Fruit fly (Drosophila melanogaster): ENCODE measurements around the gene CG45207.

Gene CG45207

DNA sequence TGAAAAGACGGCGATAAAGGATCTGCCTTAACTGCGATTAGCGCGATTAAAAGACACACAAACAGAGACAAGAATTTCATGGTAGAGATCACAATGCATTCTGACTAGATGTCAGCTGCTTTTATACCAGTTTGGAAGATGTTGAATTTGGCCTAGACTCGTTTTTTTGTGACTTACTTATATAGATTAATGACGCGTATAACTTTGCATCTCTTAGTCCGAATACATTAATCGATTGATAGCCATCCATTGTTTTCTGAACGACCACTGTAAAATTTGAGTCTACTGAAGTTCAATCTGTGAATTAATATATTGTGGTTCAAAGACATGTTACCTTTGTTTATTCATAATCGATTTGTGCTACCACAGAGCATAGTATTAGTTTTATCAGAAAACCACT is at the start of gene CG45207:
Gene CG45207 (minus strand): TSS at position 101 of the 400 bp plus-strand sequence.
- TF ChIP-seq usp (GFP tag; optimal IDR thresholded peaks at IDR 0.05) (no peak), EcR (GFP tag; optimal IDR thresholded peaks at IDR 0.05) (no peak), pan (optimal IDR thresholded peaks at IDR 0.05) (no peak), Dll (optimal IDR thresholded peaks at IDR 0.05) (no peak), psq (optimal IDR thresholded peaks at IDR 0.05) (no peak), CG8478 (optimal IDR thresholded peaks at IDR 0.05) (no peak)

DNA sequence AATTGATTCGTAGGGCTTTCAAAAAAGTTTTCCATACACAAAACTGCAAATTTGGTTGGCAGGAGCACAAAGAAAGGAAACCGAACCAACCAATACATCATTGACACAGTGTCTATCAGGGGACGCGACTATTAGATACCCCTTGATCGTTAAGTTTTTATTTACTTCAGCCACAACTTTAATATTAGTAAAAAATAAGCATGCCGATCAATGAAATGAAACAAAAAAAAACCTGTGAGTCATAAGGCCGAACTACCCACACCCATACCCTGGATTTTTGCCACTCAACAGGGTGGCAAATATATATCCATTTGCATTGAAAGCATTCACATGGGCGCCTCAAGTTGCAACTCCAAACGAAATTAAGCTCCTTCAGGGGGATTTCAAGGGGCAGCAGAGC is 41.1 kb upstream of the CG45207 start:
- TF ChIP-seq pan (optimal IDR thresholded peaks at IDR 0.05), result peak; percentile 13
- no peak for TF ChIP-seq EcR (GFP tag; optimal IDR thresholded peaks at IDR 0.05)

DNA sequence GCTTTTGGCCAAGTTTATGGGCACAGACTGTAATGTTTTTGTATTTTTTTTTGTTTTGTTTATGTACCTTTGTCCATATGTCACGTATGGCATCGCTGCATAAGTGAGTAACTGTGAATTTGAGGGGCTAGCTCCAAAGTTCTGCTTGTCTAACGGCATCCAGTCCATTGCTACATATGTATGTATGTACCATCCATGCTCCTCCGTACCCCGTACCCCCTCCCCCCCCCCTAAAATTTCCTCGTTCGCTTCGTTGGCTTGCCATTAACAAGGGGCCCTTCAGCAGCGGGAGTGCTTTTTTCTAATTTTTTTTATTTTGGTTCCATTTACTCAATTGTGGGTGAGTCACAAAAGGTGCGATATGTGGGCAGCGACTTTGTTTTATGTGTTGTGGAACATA is 39.0 kb upstream of the CG45207 start:
- TF ChIP-seq pan (optimal IDR thresholded peaks at IDR 0.05) (no peak), usp (GFP tag; optimal IDR thresholded peaks at IDR 0.05) (no peak), Dll (optimal IDR thresholded peaks at IDR 0.05) (no peak), EcR (GFP tag; optimal IDR thresholded peaks at IDR 0.05) (no peak), CG8478 (optimal IDR thresholded peaks at IDR 0.05) (no peak), psq (optimal IDR thresholded peaks at IDR 0.05) (no peak)

DNA sequence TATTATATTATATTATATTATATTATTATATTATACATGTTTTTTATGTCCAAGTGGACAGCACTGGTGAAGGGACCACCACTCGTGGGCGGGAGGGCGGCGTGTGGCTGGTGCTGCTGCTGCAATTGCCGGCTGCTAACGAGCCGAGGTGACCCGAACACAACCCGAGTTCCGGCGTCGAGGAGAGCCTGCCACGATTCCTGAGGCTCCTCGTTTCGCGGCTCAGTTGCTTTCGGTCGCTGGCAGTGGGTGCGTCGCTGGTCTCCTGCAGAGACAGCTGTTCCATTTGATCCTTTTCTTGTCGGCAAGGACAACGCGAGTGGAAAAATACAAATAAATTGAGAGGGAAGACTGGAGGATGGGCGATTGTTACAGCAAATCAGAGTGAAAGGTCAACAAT is 35.2 kb upstream of the CG45207 start:
- TF ChIP-seq CG8478 (optimal IDR thresholded peaks at IDR 0.05) (no peak), psq (optimal IDR thresholded peaks at IDR 0.05) (no peak), Dll (optimal IDR thresholded peaks at IDR 0.05) (no peak), EcR (GFP tag; optimal IDR thresholded peaks at IDR 0.05) (no peak), pan (optimal IDR thresholded peaks at IDR 0.05) (no peak), usp (GFP tag; optimal IDR thresholded peaks at IDR 0.05) (no peak)

DNA sequence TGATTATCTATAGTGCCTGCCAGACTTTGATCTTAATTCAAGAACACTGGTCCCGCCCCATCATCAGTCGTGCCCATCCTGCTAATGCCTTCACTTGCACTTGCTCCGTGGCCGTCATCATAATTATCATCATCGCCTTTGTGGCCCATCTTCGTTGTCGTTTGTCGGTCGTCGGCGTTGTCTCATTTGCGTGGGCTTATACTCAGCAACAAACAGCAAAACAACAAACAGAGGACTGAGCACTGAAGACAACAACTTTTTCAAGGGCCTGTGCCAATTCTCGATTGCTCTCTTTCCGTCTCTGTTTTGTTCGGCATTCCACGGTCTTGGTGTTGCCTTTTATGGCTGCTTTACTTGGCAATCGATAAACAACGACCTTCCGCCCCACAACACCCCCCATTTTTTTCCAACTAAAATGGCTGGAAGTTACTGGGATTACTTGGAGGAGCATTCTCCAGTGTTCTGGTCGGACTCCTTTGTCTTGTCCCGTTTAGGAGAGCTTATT is 32.8 kb upstream of the CG45207 start:
- TF ChIP-seq psq (optimal IDR thresholded peaks at IDR 0.05) (no peak), Dll (optimal IDR thresholded peaks at IDR 0.05) (no peak), usp (GFP tag; optimal IDR thresholded peaks at IDR 0.05) (no peak), pan (optimal IDR thresholded peaks at IDR 0.05) (no peak), EcR (GFP tag; optimal IDR thresholded peaks at IDR 0.05) (no peak), CG8478 (optimal IDR thresholded peaks at IDR 0.05) (no peak)

DNA sequence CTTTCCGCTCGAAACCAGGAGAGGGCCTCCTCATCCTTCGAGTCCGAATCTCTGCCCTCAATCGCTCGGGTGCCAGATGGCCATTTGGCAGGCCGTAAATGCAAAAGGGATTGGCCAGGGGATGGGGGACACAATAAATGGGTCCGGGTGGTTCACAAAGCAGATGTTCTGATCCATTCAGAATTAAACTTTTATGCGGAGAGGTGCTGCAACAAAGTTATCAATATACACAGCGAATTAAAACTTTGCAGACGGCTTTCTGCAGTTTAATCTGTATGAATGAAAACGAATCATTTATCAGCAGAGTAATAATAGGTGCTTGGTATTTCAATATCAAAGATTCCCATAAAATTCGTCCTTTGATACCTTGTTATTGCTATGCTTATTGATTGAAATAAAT is 32.2 kb upstream of the CG45207 start:
- TF ChIP-seq Dll (optimal IDR thresholded peaks at IDR 0.05) (no peak), usp (GFP tag; optimal IDR thresholded peaks at IDR 0.05) (no peak), psq (optimal IDR thresholded peaks at IDR 0.05) (no peak), EcR (GFP tag; optimal IDR thresholded peaks at IDR 0.05) (no peak)

DNA sequence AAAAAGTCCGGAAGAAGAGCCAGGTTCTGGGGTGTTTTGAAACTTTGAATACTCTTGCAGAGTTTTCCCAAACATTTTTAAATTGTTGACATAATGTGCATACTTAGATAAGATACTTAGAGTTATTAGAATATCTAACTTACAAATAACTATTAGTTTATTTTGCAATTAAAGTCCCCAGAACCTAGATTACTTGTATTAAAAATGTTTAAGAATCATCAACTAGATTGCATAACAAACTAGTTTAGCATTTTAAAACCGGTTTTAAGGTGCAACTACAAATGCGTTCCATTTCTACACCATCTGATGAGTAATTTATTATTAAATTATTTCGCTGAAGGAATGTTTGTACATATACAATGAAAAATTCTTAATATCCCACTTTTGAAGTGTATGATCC is 31.2 kb upstream of the CG45207 start:
- TF ChIP-seq Dll (optimal IDR thresholded peaks at IDR 0.05), result no peak
- no peak for TF ChIP-seq usp (GFP tag; optimal IDR thresholded peaks at IDR 0.05)
- TF ChIP-seq pan (optimal IDR thresholded peaks at IDR 0.05), result no peak
- no peak for TF ChIP-seq psq (optimal IDR thresholded peaks at IDR 0.05)
- TF ChIP-seq EcR (GFP tag; optimal IDR thresholded peaks at IDR 0.05), result no peak

DNA sequence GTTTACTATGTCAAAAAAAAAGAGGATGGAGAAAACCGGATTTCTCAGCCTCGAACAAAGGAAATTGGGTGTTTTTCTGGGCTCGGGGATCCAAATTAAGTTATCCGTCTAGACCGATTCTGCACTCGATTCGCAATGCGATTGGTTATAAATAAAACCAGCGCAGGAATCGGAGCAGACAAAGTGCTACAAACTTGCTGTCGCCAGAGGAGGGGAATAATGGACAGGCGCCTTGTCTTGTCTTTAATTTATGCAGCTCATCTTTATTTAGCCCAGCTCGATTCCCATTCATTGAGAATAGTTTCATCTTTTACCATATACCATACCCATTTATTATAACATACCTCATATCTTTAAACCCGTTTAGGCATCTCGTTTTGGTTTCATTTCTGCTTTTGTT is 29.5 kb upstream of the CG45207 start:
- TF ChIP-seq Dll (optimal IDR thresholded peaks at IDR 0.05) (no peak), psq (optimal IDR thresholded peaks at IDR 0.05) (no peak)

DNA sequence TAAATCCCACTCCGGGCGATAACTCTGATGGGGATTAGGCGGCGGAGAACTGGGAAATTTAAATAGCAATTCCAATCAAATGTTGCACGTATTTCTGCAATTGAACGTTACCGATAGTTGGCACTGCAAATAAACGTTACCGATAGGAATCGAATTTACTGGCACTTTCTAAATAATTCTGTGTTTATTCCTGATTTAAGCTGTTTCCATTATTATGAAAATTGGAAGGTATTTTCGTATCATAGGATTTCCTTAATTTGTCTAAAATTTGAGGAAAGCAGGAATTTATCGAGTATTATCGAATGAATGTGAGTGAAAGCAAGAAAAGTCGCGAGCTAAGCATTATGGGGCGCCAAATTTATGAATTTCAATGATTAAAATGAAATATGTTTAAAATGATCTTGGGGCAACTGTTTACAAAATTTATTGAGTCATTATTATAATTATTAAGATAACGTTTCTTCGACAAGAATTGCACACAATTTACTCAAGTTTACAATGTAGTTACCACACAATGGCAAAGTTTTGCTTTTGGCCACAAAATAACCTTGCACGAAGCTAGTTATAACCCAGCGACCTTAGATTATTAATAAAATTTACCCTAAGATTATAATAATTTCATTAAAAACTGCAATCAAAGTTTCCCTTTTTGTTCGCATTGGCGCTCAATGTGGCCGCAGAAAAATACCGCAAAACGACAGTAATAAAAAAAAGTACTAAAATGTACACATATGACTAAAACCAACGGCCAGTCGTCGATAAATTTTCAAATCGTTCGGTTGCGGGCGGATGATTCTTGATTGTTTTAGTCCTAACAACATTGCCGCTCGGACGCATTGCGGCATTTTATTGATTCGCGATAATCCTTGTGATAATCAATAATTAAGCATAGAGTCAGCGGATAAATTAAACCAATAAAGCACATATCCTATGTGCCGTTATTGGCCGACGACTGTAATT is 28.6 kb upstream of the CG45207 start, which contains the start of gene alpha-Man-IIb:
Gene alpha-Man-IIb (plus strand): TSS at position 747 of the 960 bp plus-strand sequence.
- no peak for TF ChIP-seq EcR (GFP tag; optimal IDR thresholded peaks at IDR 0.05)
- TF ChIP-seq CG8478 (optimal IDR thresholded peaks at IDR 0.05), result no peak
- TF ChIP-seq pan (optimal IDR thresholded peaks at IDR 0.05), result no peak
- no peak for TF ChIP-seq Dll (optimal IDR thresholded peaks at IDR 0.05)
- TF ChIP-seq psq (optimal IDR thresholded peaks at IDR 0.05), result no peak
- TF ChIP-seq usp (GFP tag; optimal IDR thresholded peaks at IDR 0.05), result no peak

DNA sequence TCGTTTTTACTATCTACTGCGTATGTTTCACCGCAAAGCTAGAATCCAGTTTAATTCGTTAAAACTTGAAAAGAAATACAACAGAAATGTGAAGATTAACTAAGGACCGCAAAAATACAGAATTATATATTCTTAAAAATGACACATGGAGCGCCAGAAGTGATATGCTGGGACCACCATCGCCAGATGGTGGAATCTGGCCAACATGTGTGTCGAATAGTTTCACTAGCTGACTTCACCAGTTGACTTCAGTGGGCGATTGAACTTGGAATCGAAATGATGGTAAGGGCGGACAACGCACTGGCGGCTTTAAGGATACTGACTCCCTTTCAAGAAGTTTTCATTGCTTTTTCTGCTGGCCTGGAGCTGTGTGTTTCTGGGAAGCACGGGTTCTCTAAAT is 26.9 kb upstream of the CG45207 start, which contains the start of gene CG9593:
Gene CG9593 (plus strand): TSS at position 270 of the 400 bp plus-strand sequence.
- TF ChIP-seq Dll (optimal IDR thresholded peaks at IDR 0.05), result no peak
- no peak for TF ChIP-seq psq (optimal IDR thresholded peaks at IDR 0.05)
- no peak for TF ChIP-seq EcR (GFP tag; optimal IDR thresholded peaks at IDR 0.05)
- no peak for TF ChIP-seq CG8478 (optimal IDR thresholded peaks at IDR 0.05)
- TF ChIP-seq usp (GFP tag; optimal IDR thresholded peaks at IDR 0.05), result no peak
- no peak for TF ChIP-seq pan (optimal IDR thresholded peaks at IDR 0.05)

DNA sequence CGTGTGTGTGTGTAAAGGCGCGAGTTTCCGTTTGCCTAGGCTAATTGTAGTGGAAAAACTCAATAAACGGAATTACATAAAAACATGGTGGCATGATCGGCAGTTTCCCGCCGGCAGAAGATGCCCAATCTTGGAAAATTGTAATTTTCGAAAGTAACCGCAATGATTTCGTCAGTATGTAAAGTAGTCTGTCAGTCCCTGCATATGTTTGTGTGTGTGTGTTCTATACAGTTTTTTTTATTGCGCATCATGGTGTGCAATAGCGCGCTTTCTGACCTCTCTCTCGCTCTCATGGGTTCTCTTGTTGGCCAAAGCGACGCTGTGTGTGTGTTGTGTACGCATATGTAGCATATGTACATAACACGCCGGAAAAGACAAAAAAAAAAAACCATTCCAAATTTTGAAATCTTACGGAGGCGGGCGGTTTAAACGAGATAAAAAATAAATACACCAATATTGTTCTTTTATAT is 19.2 kb upstream of the CG45207 start:
- peak; percentile 91 for TF ChIP-seq CG8478 (optimal IDR thresholded peaks at IDR 0.05)
- TF ChIP-seq psq (optimal IDR thresholded peaks at IDR 0.05), result no peak

DNA sequence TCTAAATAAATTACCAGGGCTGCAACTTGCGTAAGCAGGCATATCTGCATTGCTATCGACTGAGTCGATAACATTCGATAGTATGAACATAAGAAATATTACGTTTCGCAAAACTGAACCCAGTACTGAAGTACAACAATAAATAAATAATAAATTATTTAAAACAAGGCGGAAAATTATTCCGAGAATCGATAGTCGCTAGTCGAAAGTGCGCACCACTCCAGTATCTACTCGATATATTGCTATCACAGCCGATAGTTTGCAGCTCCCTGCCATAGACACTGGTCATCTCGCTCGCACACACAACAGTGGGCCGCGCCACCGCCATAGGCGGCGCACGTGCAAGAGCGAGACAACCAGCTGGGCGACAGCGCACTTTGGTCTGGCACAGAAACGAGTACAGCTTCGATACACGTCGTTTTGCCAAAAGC is 18.2 kb upstream of the CG45207 start, which contains the start of gene nsl1:
Gene nsl1 (plus strand): TSS at position 411 of the 431 bp plus-strand sequence.
- TF ChIP-seq usp (GFP tag; optimal IDR thresholded peaks at IDR 0.05) (no peak), CG8478 (optimal IDR thresholded peaks at IDR 0.05) (peak; percentile 75)

DNA sequence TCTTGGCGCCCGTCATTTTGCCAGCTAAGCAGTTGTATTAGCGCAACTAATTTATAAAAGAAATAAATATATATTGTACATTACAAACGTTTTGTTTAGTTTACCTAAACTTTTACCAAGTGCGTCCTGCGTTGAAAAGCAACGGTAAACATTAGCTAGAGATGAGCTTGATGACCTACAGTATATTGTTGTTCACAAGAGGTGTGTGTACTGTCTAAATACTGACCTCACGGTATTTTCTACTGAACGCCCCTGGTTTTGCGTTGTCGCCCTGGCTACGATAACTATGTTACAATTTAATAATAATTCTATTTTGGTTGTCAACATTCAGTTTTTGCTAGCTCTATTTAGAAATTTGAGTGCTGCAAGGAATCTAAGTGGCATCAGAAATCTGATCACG is 17.3 kb upstream of the CG45207 start, which contains the start of gene Acyp2:
Gene Acyp2 (plus strand): TSS at position 262 of the 400 bp plus-strand sequence.
- no peak for TF ChIP-seq CG8478 (optimal IDR thresholded peaks at IDR 0.05)
- no peak for TF ChIP-seq EcR (GFP tag; optimal IDR thresholded peaks at IDR 0.05)
- TF ChIP-seq psq (optimal IDR thresholded peaks at IDR 0.05), result no peak
- TF ChIP-seq Dll (optimal IDR thresholded peaks at IDR 0.05), result no peak
- TF ChIP-seq usp (GFP tag; optimal IDR thresholded peaks at IDR 0.05), result no peak
- no peak for TF ChIP-seq pan (optimal IDR thresholded peaks at IDR 0.05)

Measured in whole organism.